Fruit fly (Drosophila melanogaster): ENCODE data around the gene PIG-C.
A peak's percentile ranks its signal among the peaks of the same experiment; 100 is the strongest.

PIG-C gene

DNA sequence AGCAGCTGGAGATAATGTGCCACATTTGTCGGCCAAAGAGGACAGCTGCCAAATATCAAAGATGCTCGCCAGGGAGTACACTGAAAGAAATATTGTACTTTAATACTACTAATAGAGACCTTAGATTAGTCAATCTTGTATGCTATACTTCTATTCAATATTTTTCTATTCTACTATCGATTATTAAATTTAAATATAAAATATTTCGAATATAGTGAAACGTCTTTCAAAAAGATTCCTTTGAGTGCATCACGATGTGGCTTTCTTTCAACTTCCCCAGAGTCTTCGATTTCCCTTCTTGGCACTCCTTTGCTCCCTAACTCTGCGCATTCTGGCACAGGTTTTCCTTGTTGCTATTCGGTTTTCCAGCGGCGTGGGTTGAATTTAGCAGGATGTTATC, 34.1 kb downstream of the PIG-C start (continued):
- TF ChIP-seq achi (GFP tag; optimal IDR thresholded peaks at IDR 0.05) (no peak), Hr39 (GFP tag; optimal IDR thresholded peaks at IDR 0.05) (no peak), lz (GFP tag; optimal IDR thresholded peaks at IDR 0.05) (no peak), CG11762 (GFP tag; optimal IDR thresholded peaks at IDR 0.05; ENCODE audit: insufficient read depth) (no peak), CG6276 (GFP tag; optimal IDR thresholded peaks at IDR 0.05) (peak; percentile 8), esn (GFP tag; optimal IDR thresholded peaks at IDR 0.05) (no peak), CG34406 (GFP tag; optimal IDR thresholded peaks at IDR 0.05) (no peak), CG3032 (tag; optimal IDR thresholded peaks at IDR 0.05) (no peak), dsx (GFP tag; optimal IDR thresholded peaks at IDR 0.05; ENCODE audit: poor library complexity, severe bottlenecking) (no peak), Sox14 (GFP tag; optimal IDR thresholded peaks at IDR 0.05) (no peak), CG10631 (GFP tag; optimal IDR thresholded peaks at IDR 0.05) (no peak), Hr38 (GFP tag; optimal IDR thresholded peaks at IDR 0.05) (no peak), svp (GFP tag) (peak; percentile 26), Hr4 (GFP tag; optimal IDR thresholded peaks at IDR 0.05) (peak; percentile 22)

DNA sequence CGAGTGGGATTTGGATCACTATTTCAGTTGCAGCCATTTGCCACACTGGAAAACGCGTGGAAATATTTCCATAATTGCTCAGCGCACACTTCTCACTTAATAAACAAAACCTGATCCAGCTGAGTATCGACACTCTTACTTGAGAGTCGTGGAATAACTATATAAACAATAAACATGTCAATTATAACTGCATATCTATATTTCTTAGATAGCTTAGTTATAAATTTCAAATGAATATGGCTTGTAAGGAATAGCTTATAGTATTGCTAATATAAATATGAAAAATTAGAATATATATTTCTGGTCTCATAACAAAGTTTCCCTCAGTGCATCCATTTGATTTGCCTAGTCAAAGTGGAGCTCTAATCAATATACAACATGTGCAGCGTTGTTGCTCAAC, 35.8 kb downstream of the PIG-C start:
- no peak for TF ChIP-seq CG8632 (GFP tag; optimal IDR thresholded peaks at IDR 0.05)
- TF ChIP-seq Smox (GFP tag; optimal IDR thresholded peaks at IDR 0.05) = no peak
- no peak for TF ChIP-seq fd59A (GFP tag; optimal IDR thresholded peaks at IDR 0.05)
- no peak for TF ChIP-seq Ets21C (GFP tag; optimal IDR thresholded peaks at IDR 0.05)
- no peak for TF ChIP-seq CG11902 (GFP tag; optimal IDR thresholded peaks at IDR 0.05)
- no peak for TF ChIP-seq CG3919 (GFP tag; optimal IDR thresholded peaks at IDR 0.05)
- no peak for TF ChIP-seq Eip75B (GFP tag; optimal IDR thresholded peaks at IDR 0.05)
- no peak for TF ChIP-seq CG6163 (GFP tag; IDR thresholded peaks at IDR 0.05)
- no peak for TF ChIP-seq CG6792 (GFP tag; optimal IDR thresholded peaks at IDR 0.05)
- TF ChIP-seq Lpt (GFP tag; optimal IDR thresholded peaks at IDR 0.05) = no peak
- peak; percentile 4 for TF ChIP-seq pdm3 (GFP tag; optimal IDR thresholded peaks at IDR 0.05)
- TF ChIP-seq CG10669 (GFP tag; optimal IDR thresholded peaks at IDR 0.05) = no peak
- TF ChIP-seq CG34406 (GFP tag; optimal IDR thresholded peaks at IDR 0.05) = no peak
- peak; percentile 75 for TF ChIP-seq CG32006 (GFP tag; optimal IDR thresholded peaks at IDR 0.05)
- TF ChIP-seq spab (GFP tag; optimal IDR thresholded peaks at IDR 0.05) = no peak
- TF ChIP-seq CG31627 (GFP tag; optimal IDR thresholded peaks at IDR 0.05) = no peak
- peak in 1 of 2 experiments; percentile 16 for TF ChIP-seq salr (GFP tag; optimal IDR thresholded peaks at IDR 0.05)
- TF ChIP-seq Gug (GFP tag; IDR thresholded peaks at IDR 0.05) = no peak
- no peak for TF ChIP-seq lz (GFP tag; optimal IDR thresholded peaks at IDR 0.05)
- peak; percentile 40 for TF ChIP-seq CG4318 (GFP tag; optimal IDR thresholded peaks at IDR 0.05)
- TF ChIP-seq Eip93F (GFP tag; optimal IDR thresholded peaks at IDR 0.05) = no peak
- peak; percentile 71 for TF ChIP-seq Hr4 (GFP tag; optimal IDR thresholded peaks at IDR 0.05)
- no peak for TF ChIP-seq svp (GFP tag)
- TF ChIP-seq CG8119 (GFP tag; IDR thresholded peaks at IDR 0.05) = peak; percentile 69
- TF ChIP-seq CG15336 (GFP tag; IDR thresholded peaks at IDR 0.05) = peak; percentile 73
- no peak for TF ChIP-seq Met (GFP tag; optimal IDR thresholded peaks at IDR 0.05)
- TF ChIP-seq OdsH (GFP tag; optimal IDR thresholded peaks at IDR 0.05) = peak; percentile 23
- TF ChIP-seq esn (GFP tag; optimal IDR thresholded peaks at IDR 0.05) = no peak
- no peak for TF ChIP-seq Hr38 (GFP tag; optimal IDR thresholded peaks at IDR 0.05)
- TF ChIP-seq CG8319 (GFP tag; optimal IDR thresholded peaks at IDR 0.05) = no peak
- no peak for TF ChIP-seq Sox15 (GFP tag; optimal IDR thresholded peaks at IDR 0.05)
- TF ChIP-seq CG6276 (GFP tag; optimal IDR thresholded peaks at IDR 0.05) = no peak
- no peak for TF ChIP-seq CG16779 (tag; optimal IDR thresholded peaks at IDR 0.05)
- TF ChIP-seq ss (GFP tag; optimal IDR thresholded peaks at IDR 0.05) = no peak
- no peak for TF ChIP-seq net (GFP tag; optimal IDR thresholded peaks at IDR 0.05)
- no peak for TF ChIP-seq Sox14 (GFP tag; optimal IDR thresholded peaks at IDR 0.05)
- no peak for TF ChIP-seq CG3032 (tag; optimal IDR thresholded peaks at IDR 0.05)
- TF ChIP-seq eg (GFP tag; IDR thresholded peaks at IDR 0.05) = peak; percentile 41; the same call in 1 of the 3 replicates
- peak; percentile 43 for TF ChIP-seq Eip78C (GFP tag)
- TF ChIP-seq CG9139 (GFP tag; optimal IDR thresholded peaks at IDR 0.05) = no peak
- TF ChIP-seq Blimp-1 (GFP tag; optimal IDR thresholded peaks at IDR 0.05) = no peak
- no peak for TF ChIP-seq Ets96B (tag; optimal IDR thresholded peaks at IDR 0.05)
